Worm (Caenorhabditis elegans): Measurements from ENCODE around the gene F59B10.4.

F59B10.4 gene

ce11 chrII:10537988-10538387 lies 19.1 kb upstream of the F59B10.4 start:
- no peak for TF ChIP-seq med-1 (GFP tag; optimal IDR thresholded peaks at IDR 0.05; ENCODE audit: insufficient read depth)
- no peak for TF ChIP-seq klf-2 (GFP tag; conservative IDR thresholded peaks at IDR 0.05)
- TF ChIP-seq T22C8.4 (GFP tag; IDR thresholded peaks at IDR 0.05), result no peak
- peak; percentile 38 for TF ChIP-seq cog-1 (tag; optimal IDR thresholded peaks at IDR 0.05)
- TF ChIP-seq ztf-23 (GFP tag; IDR thresholded peaks at IDR 0.05), result no peak

ce11 chrII:10537571-10537970 lies 18.7 kb upstream of the F59B10.4 start, which contains the start of gene R166.2:
R166.2 (minus strand) TSS chrII:10537671.
- TF ChIP-seq ztf-29 (GFP tag; IDR thresholded peaks at IDR 0.05), result no peak
- TF ChIP-seq ztf-23 (GFP tag; IDR thresholded peaks at IDR 0.05), result no peak

ce11 chrII:10533985-10534384 lies 15.1 kb upstream of the F59B10.4 start:
- TF ChIP-seq flt-1 (GFP tag; IDR thresholded peaks at IDR 0.05), result no peak
- TF ChIP-seq klf-2 (GFP tag; conservative IDR thresholded peaks at IDR 0.05), result no peak
- no peak for TF ChIP-seq tab-1 (GFP tag; IDR thresholded peaks at IDR 0.05)
- TF ChIP-seq ztf-23 (GFP tag; IDR thresholded peaks at IDR 0.05), result no peak
- TF ChIP-seq T22C8.4 (GFP tag; IDR thresholded peaks at IDR 0.05), result no peak
- TF ChIP-seq med-1 (GFP tag; optimal IDR thresholded peaks at IDR 0.05; ENCODE audit: insufficient read depth), result no peak

- no peak for TF ChIP-seq ztf-29 (GFP tag; IDR thresholded peaks at IDR 0.05)
- no peak for TF ChIP-seq ref-1 (GFP tag; conservative IDR thresholded peaks at IDR 0.05)
Measured at ce11 chrII:10531604-10532003, 12.7 kb upstream of the F59B10.4 start.

ce11 chrII:10530907-10531306 lies 12.0 kb upstream of the F59B10.4 start:
- TF ChIP-seq T22C8.4 (GFP tag; IDR thresholded peaks at IDR 0.05) (no peak), flt-1 (GFP tag; IDR thresholded peaks at IDR 0.05) (no peak), med-1 (GFP tag; optimal IDR thresholded peaks at IDR 0.05; ENCODE audit: insufficient read depth) (no peak), tab-1 (GFP tag; IDR thresholded peaks at IDR 0.05) (no peak), ztf-23 (GFP tag; IDR thresholded peaks at IDR 0.05) (no peak), ref-1 (GFP tag; conservative IDR thresholded peaks at IDR 0.05) (no peak), ztf-29 (GFP tag; IDR thresholded peaks at IDR 0.05) (no peak), klf-2 (GFP tag; conservative IDR thresholded peaks at IDR 0.05) (no peak), cog-1 (tag; optimal IDR thresholded peaks at IDR 0.05) (no peak)

- no peak for TF ChIP-seq klf-2 (GFP tag; conservative IDR thresholded peaks at IDR 0.05)
- TF ChIP-seq T22C8.4 (GFP tag; IDR thresholded peaks at IDR 0.05), result no peak
- TF ChIP-seq med-1 (GFP tag; optimal IDR thresholded peaks at IDR 0.05; ENCODE audit: insufficient read depth), result no peak
Measured at ce11 chrII:10529218-10529751, 10.4 kb upstream of the F59B10.4 start.

ce11 chrII:10527649-10528134 lies 8.8 kb upstream of the F59B10.4 start, which contains the start of gene mab-10:
mab-10 (plus strand) TSS chrII:10528084.
- TF ChIP-seq T22C8.4 (GFP tag; IDR thresholded peaks at IDR 0.05), result no peak
- TF ChIP-seq ztf-29 (GFP tag; IDR thresholded peaks at IDR 0.05), result no peak
- 0 out of 2 replicates have a peak, but pooled peaks have one; percentile 48 for TF ChIP-seq ztf-23 (GFP tag; IDR thresholded peaks at IDR 0.05)
- no peak for TF ChIP-seq flt-1 (GFP tag; IDR thresholded peaks at IDR 0.05)
- no peak for TF ChIP-seq ref-1 (GFP tag; conservative IDR thresholded peaks at IDR 0.05)

- TF ChIP-seq flt-1 (GFP tag; IDR thresholded peaks at IDR 0.05) (no peak), ref-1 (GFP tag; conservative IDR thresholded peaks at IDR 0.05) (no peak), tab-1 (GFP tag; IDR thresholded peaks at IDR 0.05) (no peak), med-1 (GFP tag; optimal IDR thresholded peaks at IDR 0.05; ENCODE audit: insufficient read depth) (no peak), cog-1 (tag; optimal IDR thresholded peaks at IDR 0.05) (no peak), ztf-23 (GFP tag; IDR thresholded peaks at IDR 0.05) (no peak), ztf-29 (GFP tag; IDR thresholded peaks at IDR 0.05) (no peak), T22C8.4 (GFP tag; IDR thresholded peaks at IDR 0.05) (no peak), klf-2 (GFP tag; conservative IDR thresholded peaks at IDR 0.05) (no peak)
Measured at ce11 chrII:10525134-10525533, 6.2 kb upstream of the F59B10.4 start.

ce11 chrII:10524374-10524773 lies 5.5 kb upstream of the F59B10.4 start, which contains the start of gene F59B10.6:
F59B10.6 (minus strand) TSS chrII:10524474.
- TF ChIP-seq T22C8.4 (GFP tag; IDR thresholded peaks at IDR 0.05), result no peak
- no peak for TF ChIP-seq tab-1 (GFP tag; IDR thresholded peaks at IDR 0.05)
- TF ChIP-seq med-1 (GFP tag; optimal IDR thresholded peaks at IDR 0.05; ENCODE audit: insufficient read depth), result no peak
- no peak for TF ChIP-seq ztf-23 (GFP tag; IDR thresholded peaks at IDR 0.05)
- no peak for TF ChIP-seq klf-2 (GFP tag; conservative IDR thresholded peaks at IDR 0.05)
- no peak for TF ChIP-seq flt-1 (GFP tag; IDR thresholded peaks at IDR 0.05)
- no peak for TF ChIP-seq ztf-29 (GFP tag; IDR thresholded peaks at IDR 0.05)
- TF ChIP-seq ref-1 (GFP tag; conservative IDR thresholded peaks at IDR 0.05), result no peak
- no peak for TF ChIP-seq cog-1 (tag; optimal IDR thresholded peaks at IDR 0.05)

ce11 chrII:10523583-10523982 lies 4.7 kb upstream of the F59B10.4 start, which contains the start of gene F59B10.5:
F59B10.5 (minus strand) TSS chrII:10523683.
- TF ChIP-seq flt-1 (GFP tag; IDR thresholded peaks at IDR 0.05), result no peak
- no peak for TF ChIP-seq cog-1 (tag; optimal IDR thresholded peaks at IDR 0.05)
- TF ChIP-seq med-1 (GFP tag; optimal IDR thresholded peaks at IDR 0.05; ENCODE audit: insufficient read depth), result no peak
- no peak for TF ChIP-seq ztf-23 (GFP tag; IDR thresholded peaks at IDR 0.05)

ce11 chrII:10523031-10523430 lies 4.1 kb upstream of the F59B10.4 start:
- TF ChIP-seq med-1 (GFP tag; optimal IDR thresholded peaks at IDR 0.05; ENCODE audit: insufficient read depth), result no peak
- TF ChIP-seq flt-1 (GFP tag; IDR thresholded peaks at IDR 0.05), result no peak
- no peak for TF ChIP-seq cog-1 (tag; optimal IDR thresholded peaks at IDR 0.05)
- TF ChIP-seq ref-1 (GFP tag; conservative IDR thresholded peaks at IDR 0.05), result no peak
- TF ChIP-seq tab-1 (GFP tag; IDR thresholded peaks at IDR 0.05), result no peak
- TF ChIP-seq ztf-23 (GFP tag; IDR thresholded peaks at IDR 0.05), result no peak
- no peak for TF ChIP-seq ztf-29 (GFP tag; IDR thresholded peaks at IDR 0.05)
- TF ChIP-seq T22C8.4 (GFP tag; IDR thresholded peaks at IDR 0.05), result no peak
- TF ChIP-seq klf-2 (GFP tag; conservative IDR thresholded peaks at IDR 0.05), result no peak
